Fruit fly (Drosophila melanogaster) S2 (cell line): Measurements from ENCODE around the gene cni.

Source experiments
- CG8478 ChIP-seq: fragments of >200 bp; optimal IDR thresholded peaks from 2 replicates; lab custom pipeline; 2018
- CTCF ChIP-seq, 2 experiments: fragments of >200 bp; optimal IDR thresholded peaks; 2 replicates each; lab custom pipeline; 2018

Gene cni

dm6 chr2L:16326892-16327291 lies 16.4 kb upstream of the cni start, which contains the start of gene CG4278:
Gene CG4278, plus strand, starts transcription at chr2L:16327069.
- TF ChIP-seq CG8478 (lab: Kevin White, UChicago) (no peak), CTCF (optimal IDR thresholded peaks at IDR 0.05; lab: Kevin White, UChicago) (no peak)

DNA sequence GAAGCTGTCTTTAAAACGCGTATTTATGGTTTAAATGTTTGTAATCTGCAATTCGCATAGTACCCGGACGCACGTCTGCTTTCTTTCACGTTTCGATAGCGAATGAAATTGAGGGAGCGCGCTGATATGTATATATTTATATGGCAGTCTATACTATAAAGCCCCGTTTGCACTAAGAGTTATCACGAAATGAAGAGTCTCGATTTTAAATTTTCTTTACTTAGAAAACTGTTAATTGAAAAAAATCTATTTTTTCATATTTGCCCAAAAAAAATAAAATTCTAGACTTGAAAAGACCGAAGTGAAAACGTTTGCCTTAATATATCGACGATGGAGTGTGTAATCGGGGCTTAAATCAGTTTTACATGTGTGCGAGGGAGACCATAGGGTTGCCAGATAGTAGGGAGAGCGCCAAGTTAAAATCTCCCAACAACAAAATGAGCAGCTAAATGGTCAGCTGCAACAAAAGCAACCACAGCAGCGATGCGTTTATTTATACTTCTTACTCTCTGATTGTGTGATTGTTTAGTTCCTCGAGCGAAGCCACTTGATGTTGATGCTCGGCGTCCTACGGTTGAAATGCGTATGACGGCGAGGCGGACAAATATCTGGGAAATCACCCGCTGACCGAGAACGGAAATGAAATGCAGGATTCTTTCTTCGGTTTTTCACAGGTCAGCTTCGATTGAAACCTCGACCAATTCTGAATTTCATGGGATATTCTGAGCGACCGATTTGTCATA lies 15.2 kb upstream of the cni start, which contains the start of gene cact:
Gene cact (minus strand): TSS at position 693 of the 743 bp plus-strand sequence.
- no peak for TF ChIP-seq CTCF (optimal IDR thresholded peaks at IDR 0.05; lab: Kevin White, UChicago)
- no peak for TF ChIP-seq CG8478 (lab: Kevin White, UChicago)

DNA sequence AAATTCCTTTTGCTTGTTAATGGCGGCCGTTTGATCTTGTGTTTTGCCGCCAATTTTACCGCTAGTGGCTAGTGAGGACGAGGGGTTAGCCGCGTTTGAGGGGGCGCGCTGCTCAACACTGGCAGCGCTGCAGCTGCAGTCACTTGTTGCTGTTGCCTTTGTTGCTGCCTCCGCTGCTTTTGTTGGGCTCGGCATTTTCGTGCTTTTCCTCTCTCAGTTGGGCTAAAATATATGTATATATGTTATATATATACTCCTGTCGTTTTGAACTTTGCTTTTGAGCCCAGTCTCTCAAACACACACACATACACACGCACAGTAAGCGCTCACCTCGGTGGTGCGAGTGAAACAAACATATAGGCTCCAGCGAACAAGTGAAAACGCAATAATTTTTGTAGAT lies 14.3 kb upstream of the cni start:
- no peak for TF ChIP-seq CG8478 (lab: Kevin White, UChicago)
- no peak for TF ChIP-seq CTCF (optimal IDR thresholded peaks at IDR 0.05; lab: Kevin White, UChicago)

- TF ChIP-seq CTCF (optimal IDR thresholded peaks at IDR 0.05; lab: Kevin White, UChicago) (no peak), CG8478 (lab: Kevin White, UChicago) (no peak)
These were observed 13.0 kb upstream of the cni start for dm6 chr2L:16323544-16323943.

DNA sequence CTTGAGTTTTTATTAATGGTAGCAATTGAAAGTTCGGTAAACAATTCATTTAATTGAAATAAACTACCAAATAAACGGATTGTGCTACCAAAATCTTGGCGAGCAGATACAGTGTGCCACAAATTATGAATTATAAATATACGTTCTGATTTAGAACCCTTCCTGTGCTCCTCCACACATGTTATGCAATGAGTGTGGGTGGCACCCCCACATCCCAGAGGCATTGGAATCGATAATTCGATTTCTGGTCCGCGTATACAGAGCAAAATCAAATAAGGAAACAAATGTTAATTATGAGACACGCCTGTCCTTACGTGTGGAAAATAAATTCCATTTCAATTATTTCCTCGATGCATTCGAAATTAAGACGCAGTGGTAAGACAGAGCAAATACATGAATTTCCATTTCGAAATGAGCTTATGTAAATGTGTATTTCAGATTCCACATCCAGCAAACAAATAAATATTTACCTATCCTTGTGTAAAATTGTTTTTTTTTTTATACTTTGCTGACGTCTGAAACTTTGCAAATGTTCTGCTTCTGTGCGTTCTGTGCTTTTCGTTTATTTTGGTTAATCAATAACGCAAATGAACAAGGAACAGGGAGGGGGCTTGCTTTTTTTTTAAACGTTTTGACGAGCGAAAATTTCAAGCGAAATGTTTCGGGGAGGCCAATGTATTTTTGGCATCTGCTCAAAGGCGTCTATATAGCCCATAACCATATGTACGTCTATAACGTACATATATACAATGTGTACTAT lies 11.5 kb upstream of the cni start:
- TF ChIP-seq CG8478 (lab: Kevin White, UChicago): no peak
- TF ChIP-seq CTCF (optimal IDR thresholded peaks at IDR 0.05; lab: Kevin White, UChicago): no peak

dm6 chr2L:16321209-16321608 lies 10.7 kb upstream of the cni start:
- TF ChIP-seq CTCF (optimal IDR thresholded peaks at IDR 0.05; lab: Kevin White, UChicago) (no peak), CG8478 (lab: Kevin White, UChicago) (no peak)

- TF ChIP-seq CG8478 (lab: Kevin White, UChicago) (no peak), CTCF (optimal IDR thresholded peaks at IDR 0.05; lab: Kevin White, UChicago) (no peak)
These were observed 9.9 kb upstream of the cni start for dm6 chr2L:16320428-16320827.

DNA sequence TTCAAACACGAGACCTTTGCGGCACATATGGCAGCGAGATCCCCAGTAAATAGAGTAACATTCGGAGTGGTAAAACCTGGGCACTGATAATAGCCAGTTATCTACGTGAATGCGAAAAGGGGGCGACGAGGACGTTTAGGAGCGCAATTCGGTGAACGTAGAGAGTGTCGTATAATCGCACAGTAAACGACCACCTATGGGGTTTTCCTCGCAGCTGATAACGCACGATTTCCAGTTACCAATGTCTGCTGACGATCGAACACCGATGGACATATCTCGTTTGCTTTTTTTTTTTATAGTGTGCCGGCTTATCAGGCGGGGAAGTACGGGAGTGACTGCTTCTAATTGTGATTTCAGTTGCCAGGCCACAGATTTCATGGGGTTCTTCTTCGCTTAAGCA lies 9.2 kb upstream of the cni start:
- TF ChIP-seq CTCF (optimal IDR thresholded peaks at IDR 0.05; lab: Kevin White, UChicago) (no peak), CG8478 (lab: Kevin White, UChicago) (no peak)

DNA sequence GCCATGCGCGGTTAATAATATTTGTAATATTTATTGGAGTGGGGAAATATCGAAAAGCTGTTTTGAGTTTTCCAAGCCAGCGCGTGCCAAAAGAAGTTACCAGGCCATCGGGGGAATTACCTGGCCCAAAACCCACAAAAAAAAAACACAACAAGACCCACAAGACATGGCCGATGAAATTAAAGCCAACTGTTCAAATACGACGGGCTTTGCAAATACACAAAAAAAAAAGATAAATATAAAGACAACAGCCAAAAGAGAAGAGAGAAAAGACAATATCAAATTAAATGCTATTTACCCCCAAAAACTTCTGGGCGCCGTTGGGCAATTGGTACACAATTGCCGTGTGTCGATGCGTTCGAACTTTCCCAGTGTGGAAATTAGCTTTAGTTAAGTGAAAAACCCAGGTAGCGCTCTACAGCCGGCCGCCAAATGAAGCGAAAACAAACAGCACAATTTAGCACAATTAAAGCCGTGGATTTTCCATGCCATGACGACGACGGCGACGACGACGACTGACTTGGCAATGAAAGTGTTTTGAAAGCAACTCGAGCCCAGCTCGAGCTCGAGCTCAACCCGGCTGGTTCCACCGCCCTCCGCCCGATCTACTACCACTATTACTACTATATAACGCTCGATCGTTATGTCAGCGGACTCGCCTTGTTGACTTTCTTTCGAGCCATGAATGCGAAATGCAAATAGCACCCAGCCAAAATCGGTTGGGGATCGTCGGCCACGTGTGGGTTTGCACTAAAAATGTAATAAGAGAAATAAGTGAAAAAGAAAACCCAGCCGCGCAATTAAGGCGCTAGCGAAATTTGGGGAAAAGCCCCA lies 7.5 kb upstream of the cni start:
- TF ChIP-seq CG8478 (lab: Kevin White, UChicago) (no peak), CTCF (optimal IDR thresholded peaks at IDR 0.05; lab: Kevin White, UChicago) (no peak)

DNA sequence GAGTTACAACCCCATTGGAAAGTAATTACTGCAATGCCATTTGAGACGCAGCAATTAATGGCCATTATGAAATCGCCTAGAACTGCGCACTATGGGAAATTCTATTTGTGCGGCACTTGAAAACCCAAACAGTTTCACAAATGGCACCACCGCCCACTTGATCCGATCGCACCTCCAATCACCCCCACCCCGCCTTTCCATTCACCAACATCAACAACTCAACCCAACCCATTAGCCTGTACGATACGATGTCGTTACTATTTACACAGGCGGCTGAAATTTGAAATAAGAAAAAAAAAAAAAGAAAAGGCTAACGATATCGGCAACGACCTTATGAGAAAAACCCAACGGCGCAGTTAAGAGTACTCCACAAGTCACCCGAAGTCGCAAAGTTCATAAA lies 6.6 kb upstream of the cni start:
- TF ChIP-seq CG8478 (lab: Kevin White, UChicago): no peak
- no peak for TF ChIP-seq CTCF (optimal IDR thresholded peaks at IDR 0.05; lab: Kevin White, UChicago)

DNA sequence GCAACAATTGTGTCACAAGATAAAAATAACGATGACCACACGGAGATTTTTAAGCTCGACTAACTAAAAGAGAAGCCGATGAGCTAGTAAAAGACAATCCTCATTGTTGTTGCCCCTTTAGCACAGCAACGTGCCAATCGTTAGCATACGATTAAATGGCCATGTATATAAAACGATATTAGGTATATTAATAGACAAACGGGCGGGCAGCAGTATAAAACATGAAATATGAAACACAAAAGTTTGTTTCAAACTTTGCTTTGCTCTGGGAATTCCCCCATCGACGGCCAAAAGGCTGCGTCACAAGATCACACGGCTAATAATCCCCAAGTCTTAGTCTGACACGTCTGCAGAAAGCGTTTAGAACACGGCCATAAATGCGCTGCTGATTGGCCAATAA lies 5.9 kb upstream of the cni start:
- TF ChIP-seq CTCF (optimal IDR thresholded peaks at IDR 0.05; lab: Kevin White, UChicago): no peak

dm6 chr2L:16315844-16316243 lies 5.3 kb upstream of the cni start:
- TF ChIP-seq CTCF (optimal IDR thresholded peaks at IDR 0.05; lab: Kevin White, UChicago) (no peak), CG8478 (lab: Kevin White, UChicago) (no peak)

- no peak for TF ChIP-seq CG8478 (lab: Kevin White, UChicago)
- TF ChIP-seq CTCF (optimal IDR thresholded peaks at IDR 0.05; lab: Kevin White, UChicago): no peak
These were observed 4.5 kb upstream of the cni start for dm6 chr2L:16315027-16315426.

DNA sequence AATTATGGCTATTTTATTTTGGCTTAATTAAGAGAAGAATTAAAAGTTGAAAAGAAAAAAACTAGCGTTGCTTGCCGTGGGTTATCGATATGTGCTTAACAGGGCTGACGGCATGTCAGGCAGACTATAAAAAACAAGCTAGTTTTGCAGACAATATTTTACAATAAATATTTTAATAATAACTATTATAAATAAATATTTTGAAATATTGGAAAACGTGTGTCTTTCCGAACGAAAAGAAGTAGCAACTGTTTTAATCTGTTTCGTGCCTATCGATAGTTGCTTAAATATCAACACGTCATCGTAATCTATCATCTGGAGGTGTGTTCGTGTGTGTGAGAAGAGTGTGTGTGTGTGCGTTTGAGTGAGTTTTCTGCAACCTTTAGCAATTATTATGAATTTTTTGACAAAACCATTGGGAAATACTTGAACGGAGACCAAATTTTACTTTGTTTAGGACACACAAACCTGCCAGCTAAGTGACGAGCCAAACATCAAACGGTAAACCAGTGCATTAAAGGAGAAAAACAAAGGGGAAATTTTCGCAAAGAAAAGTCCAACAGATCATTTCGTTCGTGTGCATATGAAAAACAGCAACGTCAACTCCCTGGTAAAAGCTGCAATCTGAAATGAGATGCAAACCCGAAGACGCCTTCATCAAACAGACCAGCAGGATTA lies 3.4 kb downstream of the cni start, which contains the start of the genes CG5861 and Syx5:
Gene CG5861 (minus strand): TSS at position 273 of the 678 bp plus-strand sequence.
Gene Syx5 (plus strand): TSS at position 321 of the 678 bp plus-strand sequence.
- TF ChIP-seq CTCF (optimal IDR thresholded peaks at IDR 0.05; lab: Kevin White, UChicago) (no peak), CG8478 (lab: Kevin White, UChicago) (no peak)
